Worm (Caenorhabditis elegans) whole organism, late embryonic: ENCODE results near the gene C01G10.5.

Experiments
- C38D4.7 ChIP-seq: fragments of 200-800 bp; sonication (Bioruptor generic); optimal IDR thresholded peaks from 2 replicates; lab custom pipeline; 2018; ENCODE audit warnings: mild to moderate bottlenecking, missing genetic modification characterization, moderate library complexity, missing compliant biosample characterization
- F13H6.1 ChIP-seq: sonication (generic microtip); optimal IDR thresholded peaks from 2 replicates; lab custom pipeline; 2016; ENCODE audit warnings: missing genetic modification characterization, missing compliant biosample characterization
- ahr-1 ChIP-seq: sonication (generic microtip); optimal IDR thresholded peaks from 2 replicates; lab custom pipeline; 2016; ENCODE audit warnings: missing genetic modification characterization, missing compliant biosample characterization
- ceh-30 ChIP-seq: fragments of 150-350 bp; optimal IDR thresholded peaks from 2 replicates; lab custom pipeline; 2014; ENCODE audit warnings: missing biosample characterization, missing genetic modification characterization
- dmd-4 ChIP-seq: sonication (generic microtip); optimal IDR thresholded peaks from 2 replicates; lab custom pipeline; 2016; ENCODE audit warnings: borderline replicate concordance, missing genetic modification characterization, missing compliant biosample characterization
- dve-1 ChIP-seq: sonication (generic microtip); optimal IDR thresholded peaks from 2 replicates; lab custom pipeline; 2017; ENCODE audit warnings: antibody characterized with exemption, mild to moderate bottlenecking, missing genetic modification characterization, missing compliant biosample characterization
- fkh-10 ChIP-seq: fragments of 150-350 bp; optimal IDR thresholded peaks from 2 replicates; lab custom pipeline; 2014; ENCODE audit warnings: missing biosample characterization, missing genetic modification reagents, missing genetic modification characterization
- hlh-6 ChIP-seq: sonication (generic microtip); optimal IDR thresholded peaks from 2 replicates; lab custom pipeline; 2016; ENCODE audit warnings: missing genotype, missing genetic modification characterization, missing compliant biosample characterization
- nfya-1 ChIP-seq: sonication (generic microtip); optimal IDR thresholded peaks from 2 replicates; lab custom pipeline; 2017; ENCODE audit warnings: missing genetic modification characterization, mild to moderate bottlenecking, missing compliant biosample characterization, antibody characterized with exemption, moderate library complexity
- nhr-11 ChIP-seq: fragments of 150-350 bp; optimal IDR thresholded peaks from 2 replicates; lab custom pipeline; 2014; ENCODE audit warnings: missing biosample characterization, missing genetic modification characterization
- pha-4 ChIP-seq: fragments of 150-350 bp; optimal IDR thresholded peaks from 2 replicates; lab custom pipeline; 2018; ENCODE audit warnings: missing biosample characterization, missing genetic modification reagents, missing genetic modification characterization
- zip-5 ChIP-seq: sonication (generic microtip); optimal IDR thresholded peaks from 2 replicates; lab custom pipeline; 2016; ENCODE audit warnings: missing genetic modification characterization, missing compliant biosample characterization

DNA sequence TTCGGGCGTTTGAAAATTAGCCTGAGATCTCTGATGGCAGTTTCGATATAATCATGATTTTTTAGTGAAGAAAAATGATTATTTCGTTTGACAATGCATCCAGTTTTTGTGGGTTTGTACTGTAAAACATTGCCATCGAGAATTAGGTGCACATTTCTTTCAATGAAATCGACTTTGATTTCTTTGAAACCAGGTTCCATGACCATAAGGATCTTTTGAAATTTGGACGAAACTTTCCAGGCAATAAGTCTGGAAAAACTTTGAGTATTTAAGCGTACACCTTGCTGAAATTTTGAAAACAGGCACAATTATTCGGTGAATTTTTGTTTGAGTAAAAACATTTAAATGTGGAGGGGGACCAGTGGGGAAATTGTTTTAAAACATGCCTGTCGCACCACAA lies 37.6 kb downstream of the C01G10.5 start:
- no peak for TF ChIP-seq nfya-1 (tag; lab: Kevin White, UChicago)
- no peak for TF ChIP-seq pha-4 (tag; lab: Kevin White, UChicago)
- no peak for TF ChIP-seq F13H6.1 (tag; lab: Kevin White, UChicago)
- TF ChIP-seq ceh-30 (tag; lab: Kevin White, UChicago) = no peak
- no peak for TF ChIP-seq C38D4.7
- no peak for TF ChIP-seq dve-1 (tag; lab: Kevin White, UChicago)
- no peak for TF ChIP-seq fkh-10 (GFP tag; lab: Kevin White, UChicago)
- TF ChIP-seq hlh-6 (tag; lab: Kevin White, UChicago) = no peak
- TF ChIP-seq zip-5 (tag; lab: Kevin White, UChicago) = no peak
- TF ChIP-seq ahr-1 (tag; lab: Kevin White, UChicago) = no peak
- no peak for TF ChIP-seq nhr-11 (tag; lab: Kevin White, UChicago)
- TF ChIP-seq dmd-4 (tag; lab: Kevin White, UChicago) = no peak
